Worm (Caenorhabditis elegans): ENCODE data around the gene mua-6.
A peak's percentile ranks its signal among the peaks of the same experiment; 100 is the strongest.

mua-6 gene

ce11 chrX:16275255-16275813, 9.8 kb upstream of the mua-6 start, which contains the start of gene sdc-1 (continued):
- TF ChIP-seq zip-2 (tag; optimal IDR thresholded peaks at IDR 0.05): no peak
- peak; percentile 62 for TF ChIP-seq hlh-11 (tag; optimal IDR thresholded peaks at IDR 0.05)
- no peak for TF ChIP-seq fos-1 (tag; optimal IDR thresholded peaks at IDR 0.05)
- TF ChIP-seq lin-29 (GFP tag; IDR thresholded peaks at IDR 0.05): no peak
- no peak for TF ChIP-seq zfp-3 (GFP tag; conservative IDR thresholded peaks at IDR 0.05)
- TF ChIP-seq dve-1 (tag; optimal IDR thresholded peaks at IDR 0.05; ENCODE audit: insufficient read depth): peak; percentile 28
- TF ChIP-seq hif-1 (tag; optimal IDR thresholded peaks at IDR 0.05): peak in 1 of 2 experiments; percentile 50
- TF ChIP-seq lin-1 (GFP tag; IDR thresholded peaks at IDR 0.05): no peak
- no peak for TF ChIP-seq gei-8 (GFP tag; optimal IDR thresholded peaks at IDR 0.05)
- no peak for TF ChIP-seq madf-5 (GFP tag; IDR thresholded peaks at IDR 0.05)
- TF ChIP-seq pqm-1 (tag; optimal IDR thresholded peaks at IDR 0.05): no peak
- no peak for TF ChIP-seq aly-2 (tag; optimal IDR thresholded peaks at IDR 0.05)
- no peak for TF ChIP-seq lin-13 (GFP tag; optimal IDR thresholded peaks at IDR 0.05)
- no peak for TF ChIP-seq zag-1 (tag; optimal IDR thresholded peaks at IDR 0.05)
- TF ChIP-seq nhr-76 (tag; optimal IDR thresholded peaks at IDR 0.05): no peak
- no peak for TF ChIP-seq ZK546.5 (tag; optimal IDR thresholded peaks at IDR 0.05)
- no peak for TF ChIP-seq unc-62 (GFP tag; optimal IDR thresholded peaks at IDR 0.05 in 1 of 2)
- no peak for TF ChIP-seq unc-62 (tag; optimal IDR thresholded peaks at IDR 0.05)
- TF ChIP-seq sdz-12 (GFP tag; optimal IDR thresholded peaks at IDR 0.05): no peak
- TF ChIP-seq set-16 (GFP tag; IDR thresholded peaks at IDR 0.05): peak; percentile 19; the same call in 1 of the 2 replicates
- no peak for TF ChIP-seq zip-11 (GFP tag; IDR thresholded peaks at IDR 0.05)
- TF ChIP-seq F10B5.3 (tag; optimal IDR thresholded peaks at IDR 0.05): no peak
- TF ChIP-seq duxl-1 (tag; optimal IDR thresholded peaks at IDR 0.05; ENCODE audit: poor library complexity): no peak
- TF ChIP-seq F37D6.2 (tag; optimal IDR thresholded peaks at IDR 0.05): no peak
- peak; percentile 34 for TF ChIP-seq rbr-2 (tag; optimal IDR thresholded peaks at IDR 0.05)
- TF ChIP-seq dmd-9 (GFP tag; IDR thresholded peaks at IDR 0.05): no peak
- TF ChIP-seq tra-1 (GFP tag; IDR thresholded peaks at IDR 0.05): no peak
- TF ChIP-seq ceh-82 (tag; optimal IDR thresholded peaks at IDR 0.05): no peak
- TF ChIP-seq nhr-25 (tag; optimal IDR thresholded peaks at IDR 0.05; ENCODE audit: borderline replicate concordance, insufficient read depth): no peak
- TF ChIP-seq Y48G9A.11 (GFP tag; IDR thresholded peaks at IDR 0.05): no peak
- peak; percentile 6 to 68 for TF ChIP-seq mdl-1 (tag; optimal IDR thresholded peaks at IDR 0.05)
- TF ChIP-seq ceh-62 (tag; optimal IDR thresholded peaks at IDR 0.05): no peak

ce11 chrX:16271147-16271546, 5.7 kb upstream of the mua-6 start:
- TF ChIP-seq hlh-30 (tag; optimal IDR thresholded peaks at IDR 0.05; ENCODE audit: insufficient read depth): peak; percentile 50
- peak; percentile 51; the same call in 1 of the 2 replicates for TF ChIP-seq ceh-44 (GFP tag; IDR thresholded peaks at IDR 0.05)
- no peak for TF ChIP-seq zip-2 (tag; optimal IDR thresholded peaks at IDR 0.05)
- TF ChIP-seq arid-1 (GFP tag; conservative IDR thresholded peaks at IDR 0.05): peak; percentile 80
- no peak for TF ChIP-seq mdl-1 (tag; optimal IDR thresholded peaks at IDR 0.05)
- TF ChIP-seq fos-1 (tag; optimal IDR thresholded peaks at IDR 0.05): no peak
- TF ChIP-seq T26A8.4 (GFP tag; IDR thresholded peaks at IDR 0.05): peak; percentile 45; the same call in 1 of the 2 replicates
- peak; percentile 63; the same call in 1 of the 2 replicates for TF ChIP-seq hmg-1.1 (GFP tag; IDR thresholded peaks at IDR 0.05)
- peak; percentile 86 for TF ChIP-seq vab-7 (GFP tag; IDR thresholded peaks at IDR 0.05)
- TF ChIP-seq lin-15B (tag; optimal IDR thresholded peaks at IDR 0.05): no peak
- TF ChIP-seq egl-27 (tag; optimal IDR thresholded peaks at IDR 0.05): no peak
- peak; percentile 47; the same call in 1 of the 2 replicates for TF ChIP-seq madf-9 (GFP tag; conservative IDR thresholded peaks at IDR 0.05)
- peak; percentile 61 for TF ChIP-seq aha-1 (tag)
- no peak for TF ChIP-seq jun-1 (tag; optimal IDR thresholded peaks at IDR 0.05)
- no peak for TF ChIP-seq zfp-2 (tag; optimal IDR thresholded peaks at IDR 0.05)
- TF ChIP-seq php-3 (GFP tag; IDR thresholded peaks at IDR 0.05): peak; percentile 22; the same call in 1 of the 2 replicates
- TF ChIP-seq F10B5.3 (tag; optimal IDR thresholded peaks at IDR 0.05): no peak
- no peak for TF ChIP-seq ceh-62 (tag; optimal IDR thresholded peaks at IDR 0.05)
- no peak for TF ChIP-seq nhr-10 (tag; optimal IDR thresholded peaks at IDR 0.05)
- TF ChIP-seq spr-3 (GFP tag; optimal IDR thresholded peaks at IDR 0.05): no peak
- TF ChIP-seq Y48G9A.11 (GFP tag; IDR thresholded peaks at IDR 0.05): 0 out of 2 replicates have a peak, but pooled peaks have one; percentile 52
- peak; percentile 53; the same call in 1 of the 2 replicates for TF ChIP-seq tra-1 (GFP tag; IDR thresholded peaks at IDR 0.05)
- peak; percentile 15 for TF ChIP-seq F49E8.2 (tag; optimal IDR thresholded peaks at IDR 0.05; ENCODE audit: borderline replicate concordance)
- TF ChIP-seq snpc-1.2 (GFP tag; IDR thresholded peaks at IDR 0.05): peak; percentile 75
- no peak for TF ChIP-seq mep-1 (tag; optimal IDR thresholded peaks at IDR 0.05)
- TF ChIP-seq aly-2 (tag; optimal IDR thresholded peaks at IDR 0.05): no peak
